Worm (Caenorhabditis elegans) whole organism, L4/young adult: ENCODE results near the gene flp-26.

Experiments used
- W03F9.2 ChIP-seq: fragments of 150-350 bp; optimal IDR thresholded peaks from 2 replicates; lab custom pipeline; 2014; ENCODE audit warnings: missing biosample characterization, missing genetic modification characterization
- dao-5 ChIP-seq: sonication (generic microtip); optimal IDR thresholded peaks from 2 replicates; lab custom pipeline; 2016; ENCODE audit warnings: missing genotype, missing genetic modification characterization, moderate library complexity, missing compliant biosample characterization
- him-1 ChIP-seq: sonication (generic microtip); optimal IDR thresholded peaks from 2 replicates; lab custom pipeline; 2016; ENCODE audit warnings: missing genotype, missing genetic modification reagents, missing genetic modification characterization, missing compliant biosample characterization

The flp-26 gene

DNA sequence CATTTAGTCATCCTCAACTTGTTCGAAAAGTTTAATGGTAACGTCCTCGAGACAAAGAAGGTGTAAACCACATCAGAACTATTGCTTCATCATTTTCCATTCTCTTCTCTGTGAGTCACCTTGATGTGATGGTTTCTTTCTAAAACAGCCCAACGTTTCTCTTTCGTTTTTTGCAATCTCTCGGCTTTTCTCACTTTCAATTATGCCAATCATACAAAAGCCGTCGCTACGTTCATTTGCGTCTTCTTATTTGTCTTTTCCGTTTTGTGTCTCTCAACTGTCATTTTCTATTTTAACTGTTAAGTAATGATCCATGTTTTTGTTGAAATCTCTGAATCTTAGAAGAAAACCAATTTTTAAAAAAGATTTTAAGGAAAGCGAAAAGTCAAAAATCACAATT is 28.4 kb downstream of the flp-26 start, which contains the start of gene B0403.5:
TSS of gene B0403.5 (plus strand) at position 368 of the 400 bp plus-strand sequence.
- no peak for TF ChIP-seq dao-5 (tag; lab: Kevin White, UChicago)
- TF ChIP-seq W03F9.2: no peak
- TF ChIP-seq him-1: no peak

DNA sequence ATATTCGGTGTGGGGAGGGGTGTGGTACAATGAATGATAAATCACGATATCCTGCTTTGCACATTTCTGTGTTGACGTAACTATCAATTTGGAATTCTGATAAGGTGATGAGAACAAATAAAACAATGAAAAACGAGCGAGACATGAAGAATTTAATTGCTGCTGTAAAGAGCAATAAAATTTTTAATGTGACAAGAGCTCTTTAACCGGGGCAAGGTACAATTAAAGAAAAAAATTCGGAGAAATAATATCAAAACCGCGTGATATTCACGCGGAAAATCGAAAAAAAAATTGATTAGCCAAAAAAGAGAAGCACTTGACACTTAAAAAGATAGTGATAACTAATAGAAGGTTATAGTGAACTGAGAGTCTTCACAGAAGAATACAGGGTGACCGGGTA is 32.3 kb downstream of the flp-26 start:
- TF ChIP-seq W03F9.2 (no peak), dao-5 (tag; lab: Kevin White, UChicago) (no peak), him-1 (no peak)

DNA sequence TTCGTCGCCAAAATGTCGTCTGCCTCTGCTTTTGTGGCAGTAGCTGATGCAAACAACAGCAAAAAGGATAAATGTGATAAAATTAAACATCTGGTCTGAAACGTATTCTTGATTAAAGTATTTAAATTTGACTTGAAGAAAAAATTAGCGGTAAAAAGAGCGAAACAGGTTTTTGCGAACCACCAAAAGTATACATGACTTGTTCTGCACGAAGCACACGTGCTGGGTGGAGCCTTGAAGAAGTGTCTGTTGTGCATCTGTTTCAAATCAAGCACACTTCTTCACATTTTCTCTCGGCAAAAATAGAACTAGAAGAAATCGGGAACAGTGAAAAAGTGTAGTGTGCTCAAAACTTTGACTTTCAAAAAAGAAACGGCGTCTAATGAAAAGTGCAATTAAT is 34.3 kb downstream of the flp-26 start, which contains the start of gene B0403.3:
TSS of gene B0403.3 (minus strand) at position 101 of the 400 bp plus-strand sequence.
- no peak for TF ChIP-seq dao-5 (tag; lab: Kevin White, UChicago)
- TF ChIP-seq W03F9.2: no peak
- no peak for TF ChIP-seq him-1

DNA sequence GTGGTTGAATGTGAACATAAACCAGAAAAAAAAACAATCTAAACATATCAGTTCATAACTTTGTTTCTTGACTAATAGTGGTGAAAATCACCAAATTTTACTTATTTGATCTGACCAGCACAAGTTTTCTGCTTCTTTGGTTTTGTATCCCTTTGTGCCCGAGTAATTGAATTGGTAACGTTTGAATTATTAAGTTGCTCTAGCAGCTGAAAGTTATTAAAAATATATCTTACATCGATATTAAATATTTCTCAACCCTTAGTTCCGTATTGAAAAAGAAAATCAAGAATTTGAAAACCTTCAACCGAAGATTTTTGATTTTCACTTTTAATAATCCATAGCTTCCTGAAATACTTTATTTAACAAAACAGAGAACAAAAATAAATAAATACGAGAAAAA is 37.1 kb downstream of the flp-26 start:
- no peak for TF ChIP-seq dao-5 (tag; lab: Kevin White, UChicago)

DNA sequence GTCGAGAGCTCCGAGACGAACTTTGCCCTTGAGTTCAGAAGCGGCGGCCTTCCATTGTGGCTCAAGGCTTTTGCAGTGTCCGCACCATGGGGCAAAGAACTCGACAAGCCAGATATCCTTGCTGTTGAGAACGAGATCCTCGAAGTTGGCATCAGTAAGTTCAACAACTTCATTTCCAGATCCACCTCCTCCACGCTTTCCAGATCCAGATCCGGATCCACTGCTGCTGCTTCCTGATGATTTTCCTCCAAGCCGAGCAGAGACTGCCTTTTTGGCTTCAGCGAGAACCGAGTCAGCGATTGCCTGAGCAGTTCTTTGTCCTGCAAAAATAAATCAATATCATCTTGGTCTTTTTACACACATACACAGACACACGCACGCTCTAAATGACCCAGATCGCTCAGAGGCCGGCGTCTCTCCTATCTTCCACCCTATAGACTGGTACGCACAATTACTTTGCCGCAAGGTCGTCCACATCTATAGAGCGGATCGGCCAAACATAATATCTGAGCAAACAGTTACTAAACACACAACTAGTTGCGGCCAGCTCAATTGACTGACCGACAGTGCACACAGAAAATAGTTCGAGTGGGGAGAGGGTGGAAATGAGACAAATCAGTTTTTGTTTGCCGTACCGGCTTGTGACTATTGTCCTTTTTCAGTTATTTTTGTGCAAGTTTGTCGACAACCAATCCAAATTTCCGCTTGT is 38.5 kb downstream of the flp-26 start:
- no peak for TF ChIP-seq W03F9.2
- no peak for TF ChIP-seq him-1
- TF ChIP-seq dao-5 (tag; lab: Kevin White, UChicago): no peak

DNA sequence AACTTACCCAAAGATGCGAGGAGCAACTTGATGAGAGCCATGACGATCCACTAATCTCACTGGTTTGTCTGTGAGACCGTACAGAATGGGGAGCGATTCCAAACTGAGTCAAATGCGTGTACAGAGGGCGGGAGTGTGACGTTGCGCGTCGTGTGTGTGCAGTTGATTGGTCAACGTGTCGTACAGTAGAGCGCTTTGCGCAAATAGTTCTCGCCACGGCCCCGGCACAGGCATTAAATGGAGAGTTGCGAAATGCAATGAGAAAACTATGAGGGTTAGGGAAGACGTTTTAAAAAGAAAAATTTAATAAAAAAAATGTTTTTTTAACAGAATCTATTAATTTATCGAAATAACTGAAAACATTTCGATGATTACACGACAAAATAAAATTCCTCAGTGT is 39.5 kb downstream of the flp-26 start, which contains the start of gene pdi-6:
TSS of gene pdi-6 (minus strand) at position 164 of the 400 bp plus-strand sequence.
- TF ChIP-seq dao-5 (tag; lab: Kevin White, UChicago) (no peak), W03F9.2 (peak; percentile 81), him-1 (peak; percentile 60)

DNA sequence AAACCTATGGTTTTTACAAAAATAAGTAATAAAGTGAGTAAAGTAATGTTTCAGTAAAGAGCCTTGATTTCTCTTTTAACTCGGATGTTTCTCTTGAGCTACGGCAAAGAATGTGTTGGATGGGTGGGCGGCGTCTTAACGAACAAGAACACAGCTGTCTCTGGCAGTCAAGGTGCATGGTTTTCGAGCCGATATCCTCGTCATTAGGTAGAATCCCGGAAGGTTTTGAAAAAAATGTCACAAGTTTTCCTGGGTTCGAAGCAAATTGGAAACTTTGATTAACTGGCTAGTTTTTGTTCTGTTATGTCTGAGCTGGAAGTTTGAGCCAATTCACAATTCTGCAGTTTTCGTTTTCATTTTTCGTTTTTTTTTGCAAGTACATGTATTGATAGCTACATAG is 46.3 kb downstream of the flp-26 start, which contains the start of gene B0403.6:
TSS of gene B0403.6 (minus strand) at position 101 of the 400 bp plus-strand sequence.
- no peak for TF ChIP-seq W03F9.2

DNA sequence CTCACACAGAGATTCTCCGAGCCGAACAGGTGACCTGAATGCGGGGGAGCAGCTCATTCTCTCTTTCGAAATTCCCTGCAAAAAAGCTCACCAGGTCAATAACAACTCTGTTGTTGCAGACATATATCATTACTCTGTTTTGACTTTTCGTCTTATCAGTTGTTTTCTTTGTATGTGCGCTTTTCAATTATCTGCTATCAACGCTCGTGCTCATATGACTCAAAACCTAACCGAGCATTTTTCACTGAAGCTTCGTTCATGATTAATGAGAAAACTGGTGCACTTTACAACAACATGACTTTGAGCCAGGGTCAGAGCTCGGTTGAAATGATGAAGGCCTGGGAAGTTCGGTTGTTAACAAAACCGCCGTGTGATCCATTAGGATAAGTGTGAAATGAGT is 47.5 kb downstream of the flp-26 start:
- TF ChIP-seq dao-5 (tag; lab: Kevin White, UChicago) (no peak), W03F9.2 (no peak), him-1 (no peak)
